1 fruit fly cellular context compared by ENCODE assay signal in genomic region chr3R:20534575-20534974, dm6.
TF ChIP-seq lines count a peak whose summit lies in the region.

MtnE (minus strand) TSS chr3R:20534704.
MtnD (plus strand) TSS chr3R:20534962.

TF ChIP-seq in whole organism, embryonic, 481 proteins besides CTCF, POLR2A, EP300 and RAD21 (continued from another document):
- no peak for TF ChIP-seq E2f1 (GFP tag; IDR thresholded peaks at IDR 0.05; lab: Robert Waterston, UW)
- TF ChIP-seq CG11456 (GFP tag; IDR thresholded peaks at IDR 0.05; lab: Robert Waterston, UW), result 0 out of 3 replicates have a peak, but pooled peaks have one; percentile 6
- TF ChIP-seq CG12219 (GFP tag; optimal IDR thresholded peaks at IDR 0.05; lab: Kevin White, UChicago), result no peak
- no peak for TF ChIP-seq CG17359 (tag; optimal IDR thresholded peaks at IDR 0.05; lab: Kevin White, UChicago)
- TF ChIP-seq tup (GFP tag; optimal IDR thresholded peaks at IDR 0.05; lab: Kevin White, UChicago), result no peak
- no peak for TF ChIP-seq Awh (GFP tag; IDR thresholded peaks at IDR 0.05; lab: Robert Waterston, UW)
- TF ChIP-seq CG13894 (tag; optimal IDR thresholded peaks at IDR 0.05; lab: Kevin White, UChicago), result no peak
- peak; percentile 39 for TF ChIP-seq corto (GFP tag; optimal IDR thresholded peaks at IDR 0.05; lab: Kevin White, UChicago)
- 0 out of 4 replicates have a peak, but pooled peaks have one; percentile 41 for TF ChIP-seq chinmo (GFP tag; IDR thresholded peaks at IDR 0.05; lab: Robert Waterston, UW; ENCODE audit: partially characterized antibody)
- TF ChIP-seq GATAe (GFP tag; conservative IDR thresholded peaks at IDR 0.05; lab: Robert Waterston, UW), result peak; percentile 83; the same call in 1 of the 2 replicates
- TF ChIP-seq Kr (GFP tag; optimal IDR thresholded peaks at IDR 0.05; lab: Kevin White, UChicago), result no peak
- TF ChIP-seq CG4854 (GFP tag; optimal IDR thresholded peaks at IDR 0.05; lab: Kevin White, UChicago), result no peak
- no peak for TF ChIP-seq CG34376 (GFP tag; optimal IDR thresholded peaks at IDR 0.05; lab: Kevin White, UChicago)
- TF ChIP-seq HLHmδ (GFP tag; optimal IDR thresholded peaks at IDR 0.05; lab: Kevin White, UChicago), result no peak
- TF ChIP-seq hb (GFP tag; IDR thresholded peaks at IDR 0.05; lab: Robert Waterston, UW; ENCODE audit: partially characterized antibody), result no peak
- TF ChIP-seq ham (GFP tag; IDR thresholded peaks at IDR 0.05; lab: Robert Waterston, UW), result no peak
- TF ChIP-seq wek (GFP tag; optimal IDR thresholded peaks at IDR 0.05; lab: Kevin White, UChicago), result no peak
- no peak for TF ChIP-seq CG16779 (GFP tag; IDR thresholded peaks at IDR 0.05; lab: Robert Waterston, UW)
- no peak for TF ChIP-seq E2f2 (GFP tag; IDR thresholded peaks at IDR 0.05; lab: Robert Waterston, UW)
- TF ChIP-seq ci (GFP tag; IDR thresholded peaks at IDR 0.05; lab: Robert Waterston, UW), result no peak
